Fruit fly (Drosophila melanogaster) whole organism, embryonic: ENCODE results near the gene alphaKap4.
A peak's percentile ranks its signal among the peaks of the same experiment; 100 is the strongest.

Source experiments
- C15 ChIP-seq: fragments of 200-800 bp; sonication (Bioruptor generic); IDR thresholded peaks from 3 replicates; pipeline ENCODE4 v1.3.6; 2022; ENCODE audit warnings: missing biosample characterization, missing genetic modification characterization
- CG10267 ChIP-seq: fragments of 200-800 bp; sonication (Bioruptor generic); optimal IDR thresholded peaks from 2 replicates; lab custom pipeline; 2018; ENCODE audit warnings: missing biosample characterization, mild to moderate bottlenecking, missing genetic modification characterization, moderate library complexity
- CG10366 ChIP-seq: fragments of 200-800 bp; sonication (Bioruptor generic); IDR thresholded peaks from 2 replicates; pipeline ENCODE4 v1.3.6; 2022; ENCODE audit warnings: missing biosample characterization, missing genetic modification characterization
- CG10959 ChIP-seq: fragments of 200-800 bp; sonication (Bioruptor generic); IDR thresholded peaks from 2 replicates; pipeline ENCODE4 v1.3.6; 2022; ENCODE audit warnings: missing biosample characterization, missing genetic modification characterization
- CG11085 ChIP-seq: fragments of 200-800 bp; sonication (Bioruptor generic); IDR thresholded peaks from 2 replicates; pipeline ENCODE4 v1.3.6; 2022; ENCODE audit warnings: missing biosample characterization, missing genetic modification characterization
- CG11247 ChIP-seq: fragments of 200-800 bp; sonication (Bioruptor generic); IDR thresholded peaks from 2 replicates; pipeline ENCODE4 v1.3.6; 2022; ENCODE audit warnings: missing biosample characterization, missing genetic modification characterization
- CG11398 ChIP-seq: fragments of 200-800 bp; sonication (Bioruptor generic); optimal IDR thresholded peaks from 2 replicates; lab custom pipeline; 2016; ENCODE audit warnings: missing biosample characterization, missing genetic modification characterization
- CG17359 ChIP-seq: fragments of 200-800 bp; sonication (Bioruptor generic); optimal IDR thresholded peaks from 3 replicates; lab custom pipeline; 2018; ENCODE audit warnings: missing biosample characterization, mild to moderate bottlenecking, missing genetic modification characterization, moderate library complexity
- CG2712 ChIP-seq: fragments of 200-800 bp; optimal IDR thresholded peaks from 3 replicates; lab custom pipeline; 2019; ENCODE audit warnings: missing biosample characterization, mild to moderate bottlenecking, missing genetic modification characterization, moderate library complexity
- CG31441 ChIP-seq: fragments of 200-800 bp; sonication (Bioruptor generic); IDR thresholded peaks from 2 replicates; pipeline ENCODE4 v1.3.6; 2022; ENCODE audit warnings: missing biosample characterization, missing genetic modification characterization
- CG34376 ChIP-seq: fragments of 200-800 bp; sonication (Bioruptor generic); optimal IDR thresholded peaks from 2 replicates; lab custom pipeline; 2018; ENCODE audit warnings: missing biosample characterization, mild to moderate bottlenecking, missing genetic modification characterization
- CG43689 ChIP-seq: fragments of 200-800 bp; sonication (Bioruptor generic); IDR thresholded peaks from 2 replicates; pipeline ENCODE4 v1.3.6; 2022; ENCODE audit warnings: missing biosample characterization, missing genetic modification characterization
- CG4424 ChIP-seq: fragments of 200-800 bp; sonication (Bioruptor generic); optimal IDR thresholded peaks from 3 replicates; lab custom pipeline; 2016; ENCODE audit warnings: missing biosample characterization, missing genetic modification characterization
- CG6791 ChIP-seq: fragments of 200-800 bp; sonication (Bioruptor generic); IDR thresholded peaks from 3 replicates; pipeline ENCODE4 v1.3.6; 2022; ENCODE audit warnings: missing biosample characterization, missing genetic modification characterization; ENCODE audit not compliant: partially characterized antibody
- CG7928 ChIP-seq: fragments of 200-800 bp; sonication (Bioruptor generic); optimal IDR thresholded peaks from 2 replicates; lab custom pipeline; 2017; ENCODE audit warnings: missing biosample characterization, mild to moderate bottlenecking, missing genetic modification characterization
- CG8388 ChIP-seq: fragments of 200-800 bp; sonication (Bioruptor generic); optimal IDR thresholded peaks from 2 replicates; lab custom pipeline; 2019; ENCODE audit warnings: missing biosample characterization, mild to moderate bottlenecking, missing genetic modification characterization, moderate library complexity
- CG8478 ChIP-seq: fragments of >200 bp; optimal IDR thresholded peaks from 2 replicates; lab custom pipeline; 2018
- CoRest ChIP-seq: fragments of 200-800 bp; sonication (Bioruptor generic); optimal IDR thresholded peaks from 3 replicates; lab custom pipeline; 2018; ENCODE audit warnings: missing biosample characterization, mild to moderate bottlenecking, missing genetic modification characterization, moderate library complexity
- Ets97D ChIP-seq: fragments of 200-800 bp; sonication (Bioruptor generic); optimal IDR thresholded peaks from 3 replicates; lab custom pipeline; 2016; ENCODE audit warnings: missing biosample characterization, missing genetic modification characterization
- Gug ChIP-seq: fragments of 200-800 bp; sonication (Bioruptor generic); IDR thresholded peaks from 4 replicates; pipeline ENCODE4 v1.3.6; 2022; ENCODE audit warnings: missing biosample characterization, missing genetic modification characterization
- HHEX ChIP-seq: fragments of 200-800 bp; sonication (Bioruptor generic); optimal IDR thresholded peaks from 3 replicates; lab custom pipeline; 2017; ENCODE audit warnings: missing biosample characterization, mild to moderate bottlenecking, missing genetic modification characterization, missing genetic modification reagents
- Hand ChIP-seq: fragments of 200-800 bp; sonication (Bioruptor generic); optimal IDR thresholded peaks from 2 replicates; lab custom pipeline; 2017; ENCODE audit warnings: mild to moderate bottlenecking, missing biosample characterization, missing genetic modification reagents, missing genetic modification characterization
- Lhr ChIP-seq: fragments of 200-800 bp; sonication (Bioruptor generic); optimal IDR thresholded peaks from 3 replicates; lab custom pipeline; 2017; ENCODE audit warnings: mild to moderate bottlenecking, missing biosample characterization, missing genetic modification reagents, missing genetic modification characterization
- Lim3 ChIP-seq: fragments of 200-800 bp; sonication (Bioruptor generic); IDR thresholded peaks from 2 replicates; pipeline ENCODE4 v1.3.6; 2022; ENCODE audit warnings: missing biosample characterization, missing genetic modification characterization
- Lpt ChIP-seq: fragments of >200 bp; optimal IDR thresholded peaks from 2 replicates; lab custom pipeline; 2018; ENCODE audit warnings: missing biosample characterization, missing genetic modification characterization
- Mad ChIP-seq: fragments of 200-800 bp; sonication (Bioruptor generic); optimal IDR thresholded peaks from 2 replicates; lab custom pipeline; 2016; ENCODE audit warnings: missing biosample characterization, missing genetic modification characterization
- Myb ChIP-seq: fragments of 200-800 bp; sonication (Bioruptor generic); optimal IDR thresholded peaks from 2 replicates; lab custom pipeline; 2016; ENCODE audit warnings: missing biosample characterization, missing genetic modification characterization
- NC2β ChIP-seq: fragments of 200-800 bp; sonication (Bioruptor generic); optimal IDR thresholded peaks from 2 replicates; lab custom pipeline; 2016; ENCODE audit warnings: missing biosample characterization, missing genetic modification characterization
- NFAT ChIP-seq: fragments of 200-800 bp; sonication (Bioruptor generic); IDR thresholded peaks from 2 replicates; pipeline ENCODE4 v1.3.6; 2022; ENCODE audit warnings: missing biosample characterization, missing genetic modification characterization
- Oaz ChIP-seq: fragments of 200-800 bp; sonication (Bioruptor generic); IDR thresholded peaks from 2 replicates; pipeline ENCODE4 v1.3.6; 2022; ENCODE audit warnings: missing biosample characterization, missing genetic modification characterization
- Sox100B ChIP-seq: fragments of 200-800 bp; sonication (Bioruptor generic); optimal IDR thresholded peaks from 3 replicates; lab custom pipeline; 2018; ENCODE audit warnings: missing biosample characterization, mild to moderate bottlenecking, missing genetic modification characterization
- YL-1 ChIP-seq: fragments of 200-800 bp; sonication (Bioruptor generic); optimal IDR thresholded peaks from 3 replicates; lab custom pipeline; 2017; ENCODE audit warnings: missing biosample characterization, mild to moderate bottlenecking, missing genetic modification characterization
- abd-A ChIP-seq: fragments of 200-800 bp; sonication (Bioruptor generic); optimal IDR thresholded peaks from 3 replicates; lab custom pipeline; 2019; ENCODE audit warnings: missing biosample characterization, mild to moderate bottlenecking, missing genetic modification characterization, moderate library complexity
- ac ChIP-seq: fragments of 200-800 bp; sonication (Bioruptor generic); optimal IDR thresholded peaks from 3 replicates; lab custom pipeline; 2017; ENCODE audit warnings: missing biosample characterization, mild to moderate bottlenecking, missing genetic modification characterization
- aop ChIP-seq: fragments of 200-800 bp; sonication (Bioruptor generic); IDR thresholded peaks from 2 replicates; pipeline ENCODE4 v1.3.6; 2022; ENCODE audit warnings: missing biosample characterization, missing genetic modification characterization
- ara ChIP-seq: fragments of 200-800 bp; sonication (Bioruptor generic); IDR thresholded peaks from 2 replicates; pipeline ENCODE4 v1.3.6; 2022; ENCODE audit warnings: missing biosample characterization, missing genetic modification characterization
- ash1 ChIP-seq: fragments of 200-800 bp; sonication (Bioruptor generic); optimal IDR thresholded peaks from 2 replicates; lab custom pipeline; 2018; ENCODE audit warnings: missing biosample characterization, mild to moderate bottlenecking, missing genetic modification characterization
- bsh ChIP-seq, 2 experiments: fragments of 200-800 bp; sonication (Bioruptor generic); optimal IDR thresholded peaks; 2 replicates each; lab custom pipeline; 2017 to 2018; ENCODE audit warnings: mild to moderate bottlenecking in 2 of 2, missing biosample characterization in 2 of 2, missing genetic modification characterization in 2 of 2, moderate library complexity in 1 of 2
- ci ChIP-seq: fragments of 200-800 bp; sonication (Bioruptor generic); IDR thresholded peaks from 3 replicates; pipeline ENCODE4 v1.3.6; 2022; ENCODE audit warnings: missing biosample characterization, missing genetic modification characterization
- croc ChIP-seq: fragments of 200-800 bp; sonication (Bioruptor generic); conservative IDR thresholded peaks from 3 replicates; pipeline ENCODE4 v1.3.6; 2022; ENCODE audit warnings: missing biosample characterization, missing genetic modification characterization
- disco-r ChIP-seq: fragments of 200-800 bp; sonication (Bioruptor generic); optimal IDR thresholded peaks from 2 replicates; lab custom pipeline; 2016; ENCODE audit warnings: missing biosample characterization, missing genetic modification characterization
- dpn ChIP-seq, 2 experiments: fragments of 200-800 bp; sonication (Bioruptor generic); optimal IDR thresholded peaks; 3 replicates each; lab custom pipeline; 2016; ENCODE audit warnings: missing biosample characterization in 2 of 2, missing genetic modification characterization in 2 of 2
- ems ChIP-seq: fragments of 200-800 bp; sonication (Bioruptor generic); optimal IDR thresholded peaks from 3 replicates; lab custom pipeline; 2016; ENCODE audit warnings: missing biosample characterization, missing genetic modification characterization
- lola ChIP-seq, 3 experiments: fragments of >200 bp in 2 of 3; fragments of 200-800 bp in 1 of 3; sonication (Bioruptor generic) in 1 of 3; optimal IDR thresholded peaks; 2 replicates each; lab custom pipeline; 2017 to 2019; ENCODE audit warnings: missing biosample characterization in 3 of 3, missing genetic modification characterization in 3 of 3, mild to moderate bottlenecking in 1 of 3, moderate library complexity in 1 of 3
- maf-S ChIP-seq: fragments of 200-800 bp; sonication (Bioruptor generic); optimal IDR thresholded peaks from 2 replicates; lab custom pipeline; 2016; ENCODE audit warnings: missing biosample characterization, missing genetic modification characterization
- onecut ChIP-seq: fragments of 200-800 bp; sonication (Bioruptor generic); IDR thresholded peaks from 2 replicates; pipeline ENCODE4 v1.3.6; 2022; ENCODE audit warnings: missing biosample characterization, missing genetic modification characterization
- pb ChIP-seq: fragments of 200-800 bp; sonication (Bioruptor generic); optimal IDR thresholded peaks from 3 replicates; lab custom pipeline; 2016; ENCODE audit warnings: missing biosample characterization, missing genetic modification characterization
- sqz ChIP-seq: fragments of 200-800 bp; sonication (Bioruptor generic); optimal IDR thresholded peaks from 3 replicates; lab custom pipeline; 2018; ENCODE audit warnings: missing biosample characterization, mild to moderate bottlenecking, missing genetic modification characterization
- wek ChIP-seq: fragments of 200-800 bp; sonication (Bioruptor generic); optimal IDR thresholded peaks from 3 replicates; lab custom pipeline; 2018; ENCODE audit warnings: missing biosample characterization, mild to moderate bottlenecking, missing genetic modification characterization, moderate library complexity
- zfh1 ChIP-seq: fragments of 200-800 bp; sonication (Bioruptor generic); IDR thresholded peaks from 3 replicates; pipeline ENCODE4 v1.3.6; 2022; ENCODE audit warnings: missing biosample characterization, missing genetic modification characterization

Gene alphaKap4

DNA sequence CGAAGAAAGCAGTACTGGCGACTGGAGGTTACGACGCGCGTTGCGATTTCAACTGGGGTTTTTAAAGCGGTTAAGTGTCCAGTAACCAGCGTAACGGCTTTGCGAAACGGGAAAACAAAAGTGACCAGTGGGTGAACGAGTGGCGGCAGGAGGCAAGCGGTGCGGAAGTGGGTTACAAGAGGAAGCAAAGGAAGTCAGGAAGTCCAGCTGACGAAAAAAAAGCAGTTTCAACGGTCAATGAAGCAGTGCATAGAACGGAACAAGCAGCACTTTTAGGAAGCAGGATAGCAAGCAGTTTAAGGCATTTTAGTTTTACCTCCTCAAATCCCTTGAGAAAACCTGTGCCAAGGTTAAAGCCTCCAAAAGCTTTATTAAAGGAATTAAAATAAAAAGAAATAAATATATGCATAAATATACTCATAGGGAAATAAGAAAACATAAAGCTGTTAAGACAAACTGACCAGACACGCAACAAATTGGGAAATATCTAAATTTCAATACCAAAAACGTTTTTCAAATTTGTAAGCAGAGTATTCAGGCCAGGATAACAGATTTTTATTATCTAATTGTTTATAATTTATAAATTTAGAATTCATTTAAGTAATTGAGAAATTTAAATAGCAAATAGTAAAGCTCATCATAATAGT is 48.4 kb upstream of the alphaKap4 start, which contains the start of gene CG6592 (continued):
- TF ChIP-seq Hand (GFP tag; lab: Kevin White, UChicago) (no peak), CG10366 (GFP tag; lab: Robert Waterston, UW) (peak; percentile 36; the same call in 1 of the 2 replicates), wek (peak; percentile 20), CG8388 (GFP tag; lab: Kevin White, UChicago) (no peak), CG34376 (GFP tag; lab: Kevin White, UChicago) (no peak), ara (peak; percentile 47; the same call in 1 of the 2 replicates), CG6791 (GFP tag; lab: Robert Waterston, UW) (no peak), ash1 (no peak), CG7928 (GFP tag; lab: Kevin White, UChicago) (no peak), maf-S (GFP tag; lab: Kevin White, UChicago) (no peak), NFAT (0 out of 2 replicates have a peak, but pooled peaks have one; percentile 5), ci (peak; percentile 43; the same call in 1 of the 3 replicates), CG10959 (peak; percentile 49; the same call in 1 of the 2 replicates), abd-A (no peak), Ets97D (GFP tag; lab: Kevin White, UChicago) (peak; percentile 98), HHEX (no peak), NC2β (GFP tag; lab: Kevin White, UChicago) (peak; percentile 69), Sox100B (no peak), Mad (GFP tag; lab: Kevin White, UChicago) (peak; percentile 45), CG11247 (GFP tag; lab: Robert Waterston, UW) (no peak), ac (GFP tag; lab: Kevin White, UChicago) (peak; percentile 82), pb (GFP tag; lab: Kevin White, UChicago) (no peak), bsh (GFP tag; optimal IDR thresholded peaks at IDR 0.05; lab: Kevin White, UChicago) (no peak), Lim3 (GFP tag; lab: Robert Waterston, UW) (no peak), lola (GFP tag; optimal IDR thresholded peaks at IDR 0.05; lab: Kevin White, UChicago) (peak in 1 of 3 experiments; percentile 63), croc (GFP tag; lab: Robert Waterston, UW) (peak; percentile 26; the same call in 1 of the 3 replicates), Lhr (peak; percentile 40), Lpt (GFP tag; lab: Kevin White, UChicago) (no peak), aop (GFP tag; lab: Robert Waterston, UW) (peak; percentile 40; the same call in 1 of the 2 replicates), zfh1 (GFP tag; lab: Robert Waterston, UW) (peak; percentile 61; the same call in 1 of the 3 replicates), Gug (GFP tag; lab: Robert Waterston, UW) (no peak; the same call in 3 of the 4 replicates), Oaz (GFP tag; lab: Robert Waterston, UW) (no peak), CG31441 (GFP tag; lab: Robert Waterston, UW) (0 out of 2 replicates have a peak, but pooled peaks have one; percentile 40), CG11085 (GFP tag; lab: Robert Waterston, UW) (0 out of 2 replicates have a peak, but pooled peaks have one; percentile 25), CG11398 (GFP tag; lab: Kevin White, UChicago) (peak; percentile 24), ems (GFP tag; lab: Kevin White, UChicago) (no peak), disco-r (GFP tag; lab: Kevin White, UChicago) (peak; percentile 4), CoRest (peak; percentile 58), C15 (GFP tag; lab: Robert Waterston, UW) (no peak), CG10267 (tag; lab: Kevin White, UChicago) (no peak), CG2712 (no peak), YL-1 (GFP tag; lab: Kevin White, UChicago) (peak; percentile 34), CG8478 (lab: Kevin White, UChicago) (peak; percentile 82), CG43689 (GFP tag; lab: Robert Waterston, UW) (no peak), CG4424 (GFP tag; lab: Kevin White, UChicago) (no peak), onecut (GFP tag; lab: Robert Waterston, UW) (0 out of 2 replicates have a peak, but pooled peaks have one; percentile 13), sqz (GFP tag; lab: Kevin White, UChicago) (no peak), dpn (GFP tag; optimal IDR thresholded peaks at IDR 0.05; lab: Kevin White, UChicago) (peak in 1 of 2 experiments; percentile 61), Myb (GFP tag; lab: Kevin White, UChicago) (peak; percentile 63), CG17359 (no peak)
